Fruit fly (Drosophila melanogaster): Measurements from ENCODE around the gene Spt7.

- TF ChIP-seq CTCF (optimal IDR thresholded peaks at IDR 0.05): no peak
- TF ChIP-seq CG8478 (optimal IDR thresholded peaks at IDR 0.05): no peak
These were observed 19.6 kb upstream of the Spt7 start, which contains the start of gene CG6398 for dm6 chrX:17830644-17831043.

All from S2 (cell line).